Worm (Caenorhabditis elegans): ENCODE results near the gene srb-12.

- TF ChIP-seq ZK546.5 (tag; optimal IDR thresholded peaks at IDR 0.05) (no peak), lin-13 (GFP tag; optimal IDR thresholded peaks at IDR 0.05) (no peak), ceh-82 (tag; optimal IDR thresholded peaks at IDR 0.05) (no peak), egl-27 (tag; optimal IDR thresholded peaks at IDR 0.05) (no peak), unc-55 (GFP tag; optimal IDR thresholded peaks at IDR 0.05) (no peak), nhr-23 (tag; optimal IDR thresholded peaks at IDR 0.05) (no peak)
These were observed 12.4 kb downstream of the srb-12 start, which contains the start of gene nas-29 for ce11 chrII:5141945-5142514.

Data from whole organism, L2 larva.